Worm (Caenorhabditis elegans): Measurements from ENCODE around the gene Y46E12BL.2.

The Y46E12BL.2 gene

DNA sequence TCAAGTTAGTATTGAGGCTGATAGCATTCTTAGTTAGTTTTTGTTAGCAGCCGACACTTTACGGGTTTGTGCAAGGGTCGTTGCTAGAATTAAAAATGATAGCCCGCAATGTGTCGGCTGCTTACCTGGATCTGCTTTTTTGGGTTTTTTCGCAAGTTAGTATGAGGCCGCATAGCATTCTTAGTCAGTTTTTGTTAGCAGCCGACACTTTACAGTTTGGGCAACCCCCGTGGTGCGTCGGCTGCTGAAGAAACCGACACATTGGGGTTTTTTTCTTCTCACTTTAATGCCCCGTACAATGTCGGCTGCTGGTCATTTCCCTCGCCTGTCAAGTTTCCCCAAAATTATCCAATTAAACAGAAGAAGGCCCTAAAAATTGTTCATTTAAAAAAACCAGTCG, 24.2 kb downstream of the Y46E12BL.2 start:
- TF ChIP-seq snpc-4 (tag; optimal IDR thresholded peaks at IDR 0.05) = peak; percentile 5
- TF ChIP-seq nhr-237 (tag; optimal IDR thresholded peaks at IDR 0.05) = no peak

DNA sequence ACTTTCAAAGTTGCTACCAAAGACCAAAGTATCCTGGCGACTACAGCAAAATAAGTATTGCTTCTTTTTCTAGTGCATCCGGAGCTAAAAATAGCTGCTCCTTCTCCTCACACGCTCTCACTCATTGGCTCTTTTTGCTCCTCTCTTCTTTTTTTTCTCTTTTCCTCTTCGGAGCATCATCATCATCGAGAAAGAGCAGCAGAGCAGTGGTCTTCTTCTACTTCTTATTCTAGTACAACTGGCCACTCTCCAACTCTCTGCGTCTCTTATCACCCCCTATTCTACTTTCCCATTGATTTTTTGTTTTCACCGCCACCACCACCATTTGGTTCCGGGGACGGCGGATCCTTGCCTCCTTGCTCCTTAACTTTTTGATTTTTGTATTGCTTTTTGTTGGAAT, 25.9 kb downstream of the Y46E12BL.2 start:
- no peak for TF ChIP-seq nhr-25 (tag; optimal IDR thresholded peaks at IDR 0.05)
- TF ChIP-seq hmg-11 (tag; optimal IDR thresholded peaks at IDR 0.05) = peak; percentile 67
- no peak for TF ChIP-seq ztf-4 (tag; optimal IDR thresholded peaks at IDR 0.05)
- no peak for TF ChIP-seq ztf-11 (tag; optimal IDR thresholded peaks at IDR 0.05)
- no peak for TF ChIP-seq pqm-1 (tag; optimal IDR thresholded peaks at IDR 0.05)
- no peak for TF ChIP-seq tbx-2 (tag; optimal IDR thresholded peaks at IDR 0.05)
- no peak for TF ChIP-seq fkh-10 (GFP tag; optimal IDR thresholded peaks at IDR 0.05)
- no peak for TF ChIP-seq jun-1 (tag; optimal IDR thresholded peaks at IDR 0.05)
- no peak for TF ChIP-seq daf-12 (tag; optimal IDR thresholded peaks at IDR 0.05)
- TF ChIP-seq nhr-67 (tag; optimal IDR thresholded peaks at IDR 0.05) = no peak
- TF ChIP-seq nhr-43 (tag; optimal IDR thresholded peaks at IDR 0.05; ENCODE audit: poor library complexity, severe bottlenecking) = no peak
- no peak for TF ChIP-seq ZK546.5 (tag; optimal IDR thresholded peaks at IDR 0.05)
- peak; percentile 77 for TF ChIP-seq nfya-1 (tag; optimal IDR thresholded peaks at IDR 0.05; ENCODE audit: insufficient read depth)
- TF ChIP-seq ceh-28 (tag; optimal IDR thresholded peaks at IDR 0.05) = peak; percentile 12
- no peak for TF ChIP-seq lsy-12 (tag; optimal IDR thresholded peaks at IDR 0.05)
- no peak for TF ChIP-seq nhr-77 (tag; optimal IDR thresholded peaks at IDR 0.05)
- no peak for TF ChIP-seq nhr-23 (tag; optimal IDR thresholded peaks at IDR 0.05)
- no peak for TF ChIP-seq unc-62 (GFP tag; optimal IDR thresholded peaks at IDR 0.05)
- no peak for TF ChIP-seq elt-3 (tag; optimal IDR thresholded peaks at IDR 0.05)
- no peak for TF ChIP-seq zag-1 (tag; optimal IDR thresholded peaks at IDR 0.05)
- peak; percentile 29 for TF ChIP-seq skn-1 (tag; optimal IDR thresholded peaks at IDR 0.05)
- no peak for TF ChIP-seq snpc-4 (tag; optimal IDR thresholded peaks at IDR 0.05)
- no peak for TF ChIP-seq nhr-76 (tag; optimal IDR thresholded peaks at IDR 0.05)
- TF ChIP-seq aly-2 (tag; optimal IDR thresholded peaks at IDR 0.05) = no peak
- TF ChIP-seq elt-2 (tag; optimal IDR thresholded peaks at IDR 0.05) = peak; percentile 10
- no peak for TF ChIP-seq elt-1 (tag; optimal IDR thresholded peaks at IDR 0.05)
- TF ChIP-seq ceh-16 (tag; optimal IDR thresholded peaks at IDR 0.05) = no peak
- TF ChIP-seq egl-5 (tag; optimal IDR thresholded peaks at IDR 0.05) = peak; percentile 14
- no peak for TF ChIP-seq nhr-11 (tag; optimal IDR thresholded peaks at IDR 0.05)
- TF ChIP-seq ama-1 (optimal IDR thresholded peaks at IDR 0.05) = no peak
- TF ChIP-seq mdl-1 (tag; optimal IDR thresholded peaks at IDR 0.05) = no peak
- TF ChIP-seq egl-27 (tag; optimal IDR thresholded peaks at IDR 0.05) = no peak
- TF ChIP-seq lin-15B (tag; optimal IDR thresholded peaks at IDR 0.05) = peak; percentile 31
- no peak for TF ChIP-seq mml-1 (tag; optimal IDR thresholded peaks at IDR 0.05)
- no peak for TF ChIP-seq eor-1 (tag; optimal IDR thresholded peaks at IDR 0.05)
- TF ChIP-seq fos-1 (tag; optimal IDR thresholded peaks at IDR 0.05) = no peak
- peak; percentile 59 for TF ChIP-seq lin-39 (tag; optimal IDR thresholded peaks at IDR 0.05)
- TF ChIP-seq ceh-82 (tag; optimal IDR thresholded peaks at IDR 0.05) = no peak
- TF ChIP-seq unc-39 (tag; optimal IDR thresholded peaks at IDR 0.05) = no peak
- TF ChIP-seq sea-2 (GFP tag; optimal IDR thresholded peaks at IDR 0.05) = no peak
- TF ChIP-seq R02D3.7 (tag; optimal IDR thresholded peaks at IDR 0.05) = no peak

DNA sequence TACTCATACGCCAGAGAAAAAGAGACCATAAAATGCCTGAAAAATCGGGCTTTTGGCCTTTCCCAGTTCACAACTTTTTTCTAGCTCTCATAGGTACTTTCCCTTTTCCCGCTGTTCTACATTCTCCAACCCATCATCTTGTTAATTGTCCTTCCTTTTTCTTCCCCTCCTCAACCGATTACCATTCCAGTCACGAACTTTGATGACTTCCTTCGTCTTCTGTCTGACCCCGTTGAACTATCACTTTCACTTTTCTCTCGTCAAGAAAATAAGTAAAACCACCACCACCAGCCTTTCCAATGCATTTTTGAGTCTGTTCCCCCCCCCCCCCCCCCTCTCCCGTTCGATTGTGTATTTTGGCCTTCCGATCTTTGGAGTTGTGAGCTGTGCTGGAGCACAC, 27.8 kb downstream of the Y46E12BL.2 start:
- TF ChIP-seq elt-3 (tag; optimal IDR thresholded peaks at IDR 0.05) (no peak), nhr-25 (tag; optimal IDR thresholded peaks at IDR 0.05) (peak; percentile 2), nhr-11 (tag; optimal IDR thresholded peaks at IDR 0.05) (no peak), ceh-9 (tag; optimal IDR thresholded peaks at IDR 0.05) (no peak), unc-39 (tag; optimal IDR thresholded peaks at IDR 0.05) (no peak), fkh-2 (tag; optimal IDR thresholded peaks at IDR 0.05) (no peak), nhr-43 (tag; optimal IDR thresholded peaks at IDR 0.05; ENCODE audit: poor library complexity, severe bottlenecking) (no peak), mdl-1 (tag; optimal IDR thresholded peaks at IDR 0.05) (no peak), egl-5 (tag; optimal IDR thresholded peaks at IDR 0.05) (no peak), nhr-23 (tag; optimal IDR thresholded peaks at IDR 0.05) (peak; percentile 72), tbx-2 (tag; optimal IDR thresholded peaks at IDR 0.05) (no peak)

Data from whole organism, L3 larva.